Fruit fly (Drosophila melanogaster) whole organism, embryonic: ENCODE measurements around the gene CG33767.
A peak's percentile ranks its signal among the peaks of the same experiment; 100 is the strongest.

Experiments
- Adf1 ChIP-seq: fragments of 200-800 bp; sonication (Bioruptor generic); IDR thresholded peaks from 2 replicates; pipeline ENCODE4 v1.3.6; 2022; ENCODE audit warnings: missing biosample characterization, missing genetic modification characterization
- Aef1 ChIP-seq: fragments of 200-800 bp; sonication (Bioruptor generic); IDR thresholded peaks from 3 replicates; pipeline ENCODE4 v1.3.6; 2022; ENCODE audit warnings: missing biosample characterization, missing genetic modification characterization
- B-H1 ChIP-seq: fragments of 200-800 bp; sonication (Bioruptor generic); IDR thresholded peaks from 3 replicates; pipeline ENCODE4 v1.3.6; 2022; ENCODE audit warnings: missing biosample characterization, missing genetic modification characterization
- B-H2 ChIP-seq: fragments of 200-800 bp; sonication (Bioruptor generic); optimal IDR thresholded peaks from 2 replicates; lab custom pipeline; 2018; ENCODE audit warnings: missing biosample characterization, mild to moderate bottlenecking, missing genetic modification characterization
- CG10321 ChIP-seq: fragments of 200-800 bp; sonication (Bioruptor generic); IDR thresholded peaks from 2 replicates; pipeline ENCODE4 v1.3.6; 2022; ENCODE audit warnings: missing biosample characterization, missing genetic modification characterization
- CG11560 ChIP-seq: fragments of 200-800 bp; sonication (Bioruptor generic); IDR thresholded peaks from 3 replicates; pipeline ENCODE4 v1.3.6; 2022; ENCODE audit warnings: missing biosample characterization, missing genetic modification characterization
- CG11696 ChIP-seq: fragments of 200-800 bp; sonication (Bioruptor generic); IDR thresholded peaks from 2 replicates; pipeline ENCODE4 v1.3.6; 2022; ENCODE audit warnings: missing biosample characterization, missing genetic modification characterization
- CG1233 ChIP-seq: fragments of 200-800 bp; sonication (Bioruptor generic); optimal IDR thresholded peaks from 4 replicates; lab custom pipeline; 2018; ENCODE audit warnings: missing biosample characterization, mild to moderate bottlenecking, missing genetic modification characterization
- CG1602 ChIP-seq: fragments of 200-800 bp; sonication (Bioruptor generic); optimal IDR thresholded peaks from 3 replicates; lab custom pipeline; 2016; ENCODE audit warnings: missing biosample characterization, missing genetic modification characterization
- CG17359 ChIP-seq: fragments of 200-800 bp; sonication (Bioruptor generic); optimal IDR thresholded peaks from 3 replicates; lab custom pipeline; 2018; ENCODE audit warnings: missing biosample characterization, mild to moderate bottlenecking, missing genetic modification characterization, moderate library complexity
- CG17361 ChIP-seq: fragments of 200-800 bp; sonication (Bioruptor generic); IDR thresholded peaks from 3 replicates; pipeline ENCODE4 v1.3.6; 2022; ENCODE audit warnings: missing biosample characterization, missing genetic modification characterization
- CG18262 ChIP-seq: fragments of 200-800 bp; optimal IDR thresholded peaks from 3 replicates; lab custom pipeline; 2019; ENCODE audit warnings: missing biosample characterization, mild to moderate bottlenecking, missing genetic modification characterization, moderate library complexity
- CG2199 ChIP-seq: fragments of 200-800 bp; sonication (Bioruptor generic); IDR thresholded peaks from 3 replicates; pipeline ENCODE4 v1.3.6; 2022; ENCODE audit warnings: missing biosample characterization, missing genetic modification characterization
- CG33557 ChIP-seq: fragments of 200-800 bp; sonication (Bioruptor generic); optimal IDR thresholded peaks from 2 replicates; lab custom pipeline; 2019; ENCODE audit warnings: missing biosample characterization, mild to moderate bottlenecking, missing genetic modification characterization, moderate library complexity
- CG3726 ChIP-seq: fragments of 200-800 bp; sonication (Bioruptor generic); IDR thresholded peaks from 3 replicates; pipeline ENCODE4, ENCODE4 v1.3.6; 2022; ENCODE audit warnings: missing biosample characterization, missing genetic modification characterization
- CG6689 ChIP-seq: fragments of 200-800 bp; sonication (Bioruptor generic); IDR thresholded peaks from 2 replicates; pipeline ENCODE4 v1.3.6; 2022; ENCODE audit warnings: missing biosample characterization, missing genetic modification characterization
- CG6854 ChIP-seq: fragments of 200-800 bp; sonication (Bioruptor generic); optimal IDR thresholded peaks from 3 replicates; lab custom pipeline; 2017; ENCODE audit warnings: missing biosample characterization, mild to moderate bottlenecking, missing genetic modification characterization
- CG8388 ChIP-seq: fragments of 200-800 bp; sonication (Bioruptor generic); optimal IDR thresholded peaks from 2 replicates; lab custom pipeline; 2019; ENCODE audit warnings: missing biosample characterization, mild to moderate bottlenecking, missing genetic modification characterization, moderate library complexity
- CG8478 ChIP-seq: fragments of >200 bp; optimal IDR thresholded peaks from 2 replicates; lab custom pipeline; 2018
- Dbx ChIP-seq: fragments of 200-800 bp; sonication (Bioruptor generic); IDR thresholded peaks from 3 replicates; pipeline ENCODE4 v1.3.6; 2022; ENCODE audit warnings: missing biosample characterization, missing genetic modification characterization
- Deaf1 ChIP-seq: fragments of 200-800 bp; optimal IDR thresholded peaks from 3 replicates; lab custom pipeline; 2019; ENCODE audit warnings: missing biosample characterization, mild to moderate bottlenecking, missing genetic modification characterization, moderate library complexity
- Elba2 ChIP-seq: fragments of 200-800 bp; sonication (Bioruptor generic); optimal IDR thresholded peaks from 3 replicates; lab custom pipeline; 2016; ENCODE audit warnings: missing biosample characterization, missing genetic modification characterization
- H2.0 ChIP-seq: fragments of 200-800 bp; sonication (Bioruptor generic); IDR thresholded peaks from 2 replicates; pipeline ENCODE4 v1.3.6; 2022; ENCODE audit warnings: missing biosample characterization, missing genetic modification characterization
- Hr78 ChIP-seq, 2 experiments: fragments of 200-800 bp in 1 of 2; fragments of >200 bp in 1 of 2; sonication (Bioruptor generic) in 1 of 2; optimal IDR thresholded peaks; 2 replicates each; lab custom pipeline; 2017 to 2019; ENCODE audit warnings: missing biosample characterization in 2 of 2, missing genetic modification characterization in 2 of 2, mild to moderate bottlenecking in 1 of 2, moderate library complexity in 1 of 2
- Ravus ChIP-seq: fragments of 200-800 bp; sonication (Bioruptor generic); IDR thresholded peaks from 2 replicates; pipeline ENCODE4 v1.3.6; 2022; ENCODE audit warnings: missing biosample characterization, missing genetic modification characterization
- Ssrp ChIP-seq: fragments of 200-800 bp; sonication (Bioruptor generic); optimal IDR thresholded peaks from 2 replicates; lab custom pipeline; 2018; ENCODE audit warnings: missing biosample characterization, mild to moderate bottlenecking, missing genetic modification characterization, moderate library complexity
- Stat92E ChIP-seq, 3 experiments: fragments of >200 bp in 2 of 3; fragments of 200-800 bp in 1 of 3; sonication (Bioruptor generic) in 1 of 3; optimal IDR thresholded peaks; 2 replicates each; lab custom pipeline; 2017 to 2019; ENCODE audit warnings: missing biosample characterization in 3 of 3, missing genetic modification characterization in 3 of 3, mild to moderate bottlenecking in 1 of 3, moderate library complexity in 1 of 3
- Trl ChIP-seq, 3 experiments: fragments of >200 bp in 2 of 3; fragments of 200-800 bp in 1 of 3; sonication (Bioruptor generic) in 1 of 3; optimal IDR thresholded peaks; 2 replicates in 1 of 3; 3 replicates in 2 of 3; lab custom pipeline; 2016 to 2017; ENCODE audit warnings: missing biosample characterization in 1 of 3, missing genetic modification characterization in 1 of 3
- bcd ChIP-seq: fragments of 200-800 bp; sonication (Bioruptor generic); optimal IDR thresholded peaks from 2 replicates; lab custom pipeline; 2017; ENCODE audit warnings: missing biosample characterization, mild to moderate bottlenecking, missing genetic modification characterization
- bigmax ChIP-seq: fragments of 200-800 bp; sonication (Bioruptor generic); optimal IDR thresholded peaks from 2 replicates; lab custom pipeline; 2018; ENCODE audit warnings: missing biosample characterization, mild to moderate bottlenecking, missing genetic modification characterization
- btn ChIP-seq: fragments of 200-800 bp; sonication (Bioruptor generic); optimal IDR thresholded peaks from 2 replicates; lab custom pipeline; 2016; ENCODE audit warnings: missing biosample characterization, missing genetic modification characterization
- dimm ChIP-seq: fragments of 200-800 bp; sonication (Bioruptor generic); IDR thresholded peaks from 2 replicates; pipeline ENCODE4 v1.3.6; 2022; ENCODE audit warnings: missing biosample characterization, missing genetic modification characterization
- gsb-n ChIP-seq: fragments of 200-800 bp; sonication (Bioruptor generic); optimal IDR thresholded peaks from 3 replicates; lab custom pipeline; 2018; ENCODE audit warnings: missing biosample characterization, mild to moderate bottlenecking, missing genetic modification characterization
- hbn ChIP-seq: fragments of 200-800 bp; sonication (Bioruptor generic); IDR thresholded peaks from 2 replicates; pipeline ENCODE4 v1.3.6; 2022; ENCODE audit warnings: missing biosample characterization, missing genetic modification characterization; ENCODE audit not compliant: partially characterized antibody
- lbe ChIP-seq: fragments of 200-800 bp; sonication (Bioruptor generic); optimal IDR thresholded peaks from 2 replicates; lab custom pipeline; 2016; ENCODE audit warnings: missing biosample characterization, mild to moderate bottlenecking, missing genetic modification characterization
- org-1 ChIP-seq: fragments of 200-800 bp; sonication (Bioruptor generic); optimal IDR thresholded peaks from 2 replicates; lab custom pipeline; 2017; ENCODE audit warnings: missing biosample characterization, missing genetic modification characterization
- pan ChIP-seq, 4 experiments: fragments of >200 bp in 3 of 4; fragments of 200-800 bp in 1 of 4; sonication (Bioruptor generic) in 1 of 4; optimal IDR thresholded peaks in 3 of 4; IDR thresholded peaks in 1 of 4; 2 replicates each; pipeline versions ENCODE4 v1.3.6 to Lab custom; 2017 to 2022; ENCODE audit warnings: missing biosample characterization in 2 of 4, missing genetic modification characterization in 2 of 4, mixed read lengths in 1 of 4
- schlank ChIP-seq: fragments of 200-800 bp; sonication (Bioruptor generic); optimal IDR thresholded peaks from 2 replicates; lab custom pipeline; 2018; ENCODE audit warnings: missing biosample characterization, mild to moderate bottlenecking, missing genetic modification characterization
- seq ChIP-seq: fragments of 200-800 bp; sonication (Bioruptor generic); IDR thresholded peaks from 2 replicates; pipeline ENCODE4 v1.3.6; 2022; ENCODE audit warnings: missing biosample characterization, missing genetic modification characterization
- stwl ChIP-seq: fragments of 200-800 bp; sonication (Bioruptor generic); optimal IDR thresholded peaks from 3 replicates; lab custom pipeline; 2018; ENCODE audit warnings: missing biosample characterization, mild to moderate bottlenecking, missing genetic modification characterization, moderate library complexity
- tin ChIP-seq: fragments of 200-800 bp; sonication (Bioruptor generic); optimal IDR thresholded peaks from 3 replicates; lab custom pipeline; 2016; ENCODE audit warnings: missing biosample characterization, missing genetic modification characterization
- unc-4 ChIP-seq: fragments of 200-800 bp; sonication (Bioruptor generic); IDR thresholded peaks from 2 replicates; pipeline ENCODE4 v1.3.6; 2022; ENCODE audit warnings: missing biosample characterization, missing genetic modification characterization; ENCODE audit not compliant: partially characterized antibody
- zen2 ChIP-seq: fragments of 200-800 bp; sonication (Bioruptor generic); IDR thresholded peaks from 3 replicates; pipeline ENCODE4 v1.3.6; 2022; ENCODE audit warnings: missing biosample characterization, missing genetic modification characterization; ENCODE audit not compliant: partially characterized antibody

The CG33767 gene

dm6 chr3L:22646863-22647262, 756 bp downstream of the CG33767 start, which contains the start of gene CG33768:
Gene CG33768 (plus strand): TSS chr3L:22647163.
- TF ChIP-seq zen2 (GFP tag; lab: Robert Waterston, UW) = no peak

dm6 chr3L:22647627-22648026, 1.5 kb downstream of the CG33767 start, which contains the start of gene CG33769:
Gene CG33769 (plus strand): TSS chr3L:22647927.
- no peak for TF ChIP-seq schlank
- TF ChIP-seq CG8478 (lab: Kevin White, UChicago) = no peak
- no peak for TF ChIP-seq Hr78 (GFP tag; optimal IDR thresholded peaks at IDR 0.05; lab: Kevin White, UChicago)
- TF ChIP-seq B-H2 = no peak
- no peak for TF ChIP-seq Dbx

- TF ChIP-seq CG8388 (GFP tag; lab: Kevin White, UChicago) (no peak), CG11560 (no peak), CG33557 (GFP tag; lab: Kevin White, UChicago) (no peak), org-1 (no peak), Aef1 (no peak), Ravus (GFP tag; lab: Robert Waterston, UW) (no peak), CG17359 (no peak), unc-4 (GFP tag; lab: Robert Waterston, UW) (no peak), gsb-n (tag; lab: Kevin White, UChicago) (no peak), Deaf1 (tag; lab: Kevin White, UChicago) (no peak), CG11696 (GFP tag; lab: Robert Waterston, UW) (no peak), pan (optimal IDR thresholded peaks at IDR 0.05; lab: Kevin White, UChicago) (no peak), pan (GFP tag; optimal IDR thresholded peaks at IDR 0.05 in 1 of 2, IDR thresholded peaks at IDR 0.05 in 1 of 2) (no peak), Trl (optimal IDR thresholded peaks at IDR 0.05; lab: Kevin White, UChicago) (no peak), Trl (GFP tag; optimal IDR thresholded peaks at IDR 0.05; lab: Kevin White, UChicago) (no peak), tin (no peak)
Measured at dm6 chr3L:22648372-22648771, 2.3 kb downstream of the CG33767 start, which contains the start of gene CG33770. Gene CG33770 (plus strand): TSS chr3L:22648672.

DNA sequence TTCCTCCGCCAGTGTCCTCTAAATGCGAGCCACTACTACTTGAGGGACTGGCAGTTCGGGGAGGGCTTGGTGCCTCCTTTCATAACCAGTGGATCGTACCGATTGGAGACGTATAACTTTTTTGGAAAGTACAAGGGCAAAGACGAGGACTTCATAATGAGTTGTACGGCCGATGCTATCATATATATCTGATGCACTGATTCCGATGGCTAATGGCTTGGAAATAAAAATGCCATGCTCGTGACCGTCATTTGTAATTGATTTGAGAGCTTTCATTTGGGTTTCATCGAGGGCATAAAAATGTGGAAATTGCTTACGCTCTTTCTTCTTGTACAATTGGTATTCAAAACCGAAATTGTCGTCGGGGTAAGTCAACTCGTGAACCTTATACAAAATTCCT, 3.0 kb downstream of the CG33767 start, which contains the start of gene CG33771:
TSS of gene CG33771 (plus strand) at position 301 of the 400 bp plus-strand sequence.
- TF ChIP-seq bcd = no peak
- no peak for TF ChIP-seq btn
- no peak for TF ChIP-seq CG2199
- no peak for TF ChIP-seq Stat92E (GFP tag; optimal IDR thresholded peaks at IDR 0.05; lab: Kevin White, UChicago)
- TF ChIP-seq dimm (GFP tag; lab: Robert Waterston, UW) = no peak
- TF ChIP-seq Elba2 (GFP tag; lab: Kevin White, UChicago) = no peak
- TF ChIP-seq lbe (GFP tag; lab: Kevin White, UChicago) = no peak

DNA sequence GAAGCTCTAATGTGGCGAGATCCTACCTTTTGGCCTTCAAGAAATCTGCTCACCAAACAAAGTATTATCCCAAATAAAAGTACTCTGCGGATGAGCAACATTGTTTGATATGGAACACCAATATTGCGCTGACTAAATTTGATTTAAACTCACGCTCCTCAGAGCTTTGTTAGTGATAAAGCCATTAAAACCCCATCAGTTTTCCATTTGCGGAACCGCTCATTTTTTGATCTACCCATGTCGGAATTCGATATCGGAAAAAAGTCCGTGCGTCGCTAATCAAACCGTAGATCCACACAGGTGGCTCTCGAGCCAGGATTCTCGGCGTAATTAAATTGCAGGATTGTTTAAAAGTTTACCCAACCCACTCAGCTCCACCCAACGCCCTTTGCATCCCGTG, 6.3 kb downstream of the CG33767 start, which contains the start of gene CG33772:
TSS of gene CG33772 (minus strand) at position 101 of the 400 bp plus-strand sequence.
- no peak for TF ChIP-seq hbn

DNA sequence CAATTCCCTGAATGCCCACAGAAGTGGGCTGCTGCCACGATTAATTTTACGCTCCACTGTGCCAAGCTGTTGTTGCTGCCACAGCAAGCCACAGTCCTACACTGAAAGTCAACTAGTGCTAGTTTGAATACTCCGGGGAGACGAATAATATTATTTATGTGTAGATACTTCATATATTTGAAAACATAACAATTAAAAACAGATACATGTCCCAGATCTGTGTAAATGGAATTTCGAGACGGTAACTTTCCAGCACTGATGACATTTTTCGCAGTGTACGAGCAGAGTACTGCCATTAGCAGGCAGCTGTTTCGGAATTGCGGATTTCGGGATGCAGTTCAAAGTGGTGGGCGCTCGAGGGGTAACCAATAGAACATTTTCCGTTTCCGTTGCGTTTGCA, 19.0 kb downstream of the CG33767 start:
- no peak for TF ChIP-seq stwl (tag; lab: Kevin White, UChicago)
- TF ChIP-seq tin = peak; percentile 21
- no peak for TF ChIP-seq Adf1 (GFP tag; lab: Robert Waterston, UW)
- TF ChIP-seq seq = no peak
- peak; percentile 19 for TF ChIP-seq CG1602 (GFP tag; lab: Kevin White, UChicago)
- no peak for TF ChIP-seq CG18262 (tag; lab: Kevin White, UChicago)
- TF ChIP-seq CG17361 (GFP tag; lab: Robert Waterston, UW) = 0 out of 3 replicates have a peak, but pooled peaks have one; percentile 21
- 0 out of 2 replicates have a peak, but pooled peaks have one; percentile 9 for TF ChIP-seq H2.0
- TF ChIP-seq CG6854 (GFP tag; lab: Kevin White, UChicago) = no peak
- TF ChIP-seq B-H1 = no peak; the same call in 2 of the 3 replicates
- TF ChIP-seq CG6689 (GFP tag; lab: Robert Waterston, UW) = peak; percentile 18; the same call in 1 of the 2 replicates
- no peak for TF ChIP-seq CG10321 (GFP tag; lab: Robert Waterston, UW)
- 0 out of 3 replicates have a peak, but pooled peaks have one; percentile 27 for TF ChIP-seq CG3726 (GFP tag; lab: Robert Waterston, UW)
- TF ChIP-seq CG1233 (GFP tag; lab: Kevin White, UChicago) = peak; percentile 10
- TF ChIP-seq Ssrp = peak; percentile 45
- TF ChIP-seq bigmax = no peak
